Worm (Caenorhabditis elegans) whole organism, early embryonic: ENCODE data around the gene emre-1.

Source experiments
- B0310.2 ChIP-seq: sonication (generic microtip); optimal IDR thresholded peaks from 2 replicates; lab custom pipeline; 2016; ENCODE audit warnings: mild to moderate bottlenecking, missing genetic modification characterization, missing compliant biosample characterization
- aly-1 ChIP-seq: sonication (generic microtip); optimal IDR thresholded peaks from 2 replicates; lab custom pipeline; 2016; ENCODE audit warnings: missing genetic modification characterization, missing compliant biosample characterization
- ama-1 ChIP-seq: fragments of 150-350 bp; optimal IDR thresholded peaks from 2 replicates; lab custom pipeline; 2014
- ceh-13 ChIP-seq: fragments of 200-800 bp; sonication (Bioruptor generic); optimal IDR thresholded peaks from 2 replicates; lab custom pipeline; 2018; ENCODE audit warnings: mild to moderate bottlenecking, missing genetic modification characterization, missing compliant biosample characterization
- ceh-36 ChIP-seq: sonication (generic microtip); optimal IDR thresholded peaks from 2 replicates; lab custom pipeline; 2016; ENCODE audit warnings: missing genetic modification characterization, inconsistent platforms, missing compliant biosample characterization
- ets-7 ChIP-seq: sonication (generic microtip); optimal IDR thresholded peaks from 2 replicates; lab custom pipeline; 2016; ENCODE audit warnings: missing genotype, missing genetic modification characterization, missing compliant biosample characterization
- flt-1 ChIP-seq: fragments of 200-800 bp; sonication (Bioruptor generic); IDR thresholded peaks from 2 replicates; pipeline ENCODE4 v1.3.6; 2022; ENCODE audit warnings: missing genetic modification characterization, missing compliant biosample characterization
- hmbx-1 ChIP-seq: sonication (generic microtip); optimal IDR thresholded peaks from 2 replicates; lab custom pipeline; 2016; ENCODE audit warnings: mild to moderate bottlenecking, missing genetic modification characterization, missing compliant biosample characterization
- hmg-4 ChIP-seq: fragments of 200-800 bp; sonication (Bioruptor generic); optimal IDR thresholded peaks from 2 replicates; lab custom pipeline; 2018; ENCODE audit warnings: mild to moderate bottlenecking, missing genetic modification characterization, missing compliant biosample characterization
- hnd-1 ChIP-seq: sonication (generic microtip); optimal IDR thresholded peaks from 2 replicates; lab custom pipeline; 2016; ENCODE audit warnings: missing genetic modification characterization, missing compliant biosample characterization
- pes-1 ChIP-seq: fragments of 200-800 bp; sonication (Bioruptor generic); IDR thresholded peaks from 2 replicates; pipeline ENCODE4 v1.3.6; 2022; ENCODE audit warnings: missing genetic modification reagents, missing genetic modification characterization, missing compliant biosample characterization
- scrt-1 ChIP-seq: fragments of 200-800 bp; sonication (Bioruptor generic); IDR thresholded peaks from 2 replicates; pipeline ENCODE4 v1.3.6; 2022; ENCODE audit warnings: missing genetic modification characterization, missing compliant biosample characterization
- sea-1 ChIP-seq: fragments of 200-800 bp; sonication (Bioruptor generic); conservative IDR thresholded peaks from 2 replicates; pipeline ENCODE4 v1.3.6; 2022; ENCODE audit warnings: missing genetic modification characterization, missing compliant biosample characterization
- tbx-11 ChIP-seq: fragments of 200-800 bp; sonication (Bioruptor generic); IDR thresholded peaks from 2 replicates; pipeline ENCODE4 v1.3.6; 2022; ENCODE audit warnings: missing genetic modification characterization, missing compliant biosample characterization

ce11 chrX:14978756-14979155 is 732 bp upstream of the emre-1 start:
- TF ChIP-seq flt-1 (GFP tag; lab: Robert Waterston, UW), result no peak
- no peak for TF ChIP-seq pes-1 (GFP tag; lab: Robert Waterston, UW)
- no peak for TF ChIP-seq ama-1
- no peak for TF ChIP-seq ets-7 (tag; lab: Kevin White, UChicago)
- TF ChIP-seq hnd-1 (tag; lab: Kevin White, UChicago), result no peak
- TF ChIP-seq sea-1 (GFP tag; lab: Robert Waterston, UW), result no peak
- TF ChIP-seq tbx-11, result no peak
- no peak for TF ChIP-seq aly-1
- TF ChIP-seq ceh-36 (tag; lab: Kevin White, UChicago), result no peak
- TF ChIP-seq hmg-4 (GFP tag; lab: Kevin White, UChicago), result no peak
- TF ChIP-seq ceh-13 (GFP tag; lab: Kevin White, UChicago), result no peak
- no peak for TF ChIP-seq B0310.2
- no peak for TF ChIP-seq hmbx-1
- no peak for TF ChIP-seq scrt-1 (GFP tag; lab: Robert Waterston, UW)
